Fruit fly (Drosophila melanogaster) whole organism, embryonic: Measurements from ENCODE around the gene Nepl4.
A peak's percentile ranks its signal among the peaks of the same experiment; 100 is the strongest.

Experiments
- Ada2b ChIP-seq: fragments of 200-800 bp; sonication (Bioruptor generic); IDR thresholded peaks from 2 replicates; pipeline ENCODE4 v1.3.6; 2022; ENCODE audit warnings: missing biosample characterization, missing genetic modification characterization
- Atf6 ChIP-seq: fragments of 200-800 bp; sonication (Bioruptor generic); IDR thresholded peaks from 2 replicates; pipeline ENCODE4 v1.3.6; 2022; ENCODE audit warnings: missing biosample characterization, missing genetic modification characterization
- B-H1 ChIP-seq: fragments of 200-800 bp; sonication (Bioruptor generic); IDR thresholded peaks from 3 replicates; pipeline ENCODE4 v1.3.6; 2022; ENCODE audit warnings: missing biosample characterization, missing genetic modification characterization
- CG10274 ChIP-seq: fragments of 200-800 bp; sonication (Bioruptor generic); optimal IDR thresholded peaks from 3 replicates; lab custom pipeline; 2017; ENCODE audit warnings: missing biosample characterization, mild to moderate bottlenecking, missing genetic modification characterization
- CG10431 ChIP-seq: fragments of 200-800 bp; sonication (Bioruptor generic); optimal IDR thresholded peaks from 3 replicates; lab custom pipeline; 2018; ENCODE audit warnings: missing biosample characterization, mild to moderate bottlenecking, missing genetic modification characterization
- CG13894 ChIP-seq: fragments of 200-800 bp; sonication (Bioruptor generic); optimal IDR thresholded peaks from 3 replicates; lab custom pipeline; 2018; ENCODE audit warnings: missing biosample characterization, mild to moderate bottlenecking, missing genetic modification characterization, moderate library complexity
- CG17802 ChIP-seq: fragments of 200-800 bp; sonication (Bioruptor generic); optimal IDR thresholded peaks from 2 replicates; lab custom pipeline; 2018; ENCODE audit warnings: missing biosample characterization, mild to moderate bottlenecking, missing genetic modification characterization, moderate library complexity
- CG18262 ChIP-seq: fragments of 200-800 bp; optimal IDR thresholded peaks from 3 replicates; lab custom pipeline; 2019; ENCODE audit warnings: missing biosample characterization, mild to moderate bottlenecking, missing genetic modification characterization, moderate library complexity
- CG2120 ChIP-seq: fragments of 200-800 bp; sonication (Bioruptor generic); optimal IDR thresholded peaks from 3 replicates; lab custom pipeline; 2016; ENCODE audit warnings: missing biosample characterization, missing genetic modification characterization
- CG2129 ChIP-seq: fragments of 200-800 bp; sonication (Bioruptor generic); IDR thresholded peaks from 2 replicates; pipeline ENCODE4 v1.3.6; 2022; ENCODE audit warnings: missing biosample characterization, missing genetic modification characterization; ENCODE audit not compliant: partially characterized antibody
- CG30403 ChIP-seq: fragments of 200-800 bp; sonication (Bioruptor generic); optimal IDR thresholded peaks from 3 replicates; lab custom pipeline; 2016; ENCODE audit warnings: missing biosample characterization, missing genetic modification characterization
- CG3065 ChIP-seq: fragments of 200-800 bp; sonication (Bioruptor generic); optimal IDR thresholded peaks from 2 replicates; lab custom pipeline; 2016; ENCODE audit warnings: missing biosample characterization, missing genetic modification characterization
- CG32772 ChIP-seq: fragments of 200-800 bp; sonication (Bioruptor generic); IDR thresholded peaks from 2 replicates; pipeline ENCODE4 v1.3.6; 2022; ENCODE audit warnings: missing biosample characterization, missing genetic modification characterization
- CG4854 ChIP-seq: fragments of 200-800 bp; sonication (Bioruptor generic); optimal IDR thresholded peaks from 2 replicates; lab custom pipeline; 2016; ENCODE audit warnings: missing biosample characterization, missing genetic modification characterization, inconsistent platforms
- CG5953 ChIP-seq: fragments of 200-800 bp; sonication (Bioruptor generic); IDR thresholded peaks from 2 replicates; pipeline ENCODE4 v1.3.6; 2022; ENCODE audit warnings: missing biosample characterization, missing genetic modification characterization
- CG7745 ChIP-seq: fragments of 200-800 bp; sonication (Bioruptor generic); optimal IDR thresholded peaks from 2 replicates; lab custom pipeline; 2018; ENCODE audit warnings: missing biosample characterization, mild to moderate bottlenecking, missing genetic modification characterization, moderate library complexity
- CG8765 ChIP-seq: fragments of 200-800 bp; sonication (Bioruptor generic); IDR thresholded peaks from 2 replicates; pipeline ENCODE4 v1.3.6; 2022; ENCODE audit warnings: missing biosample characterization, missing genetic modification characterization
- CG9437 ChIP-seq: fragments of 200-800 bp; sonication (Bioruptor generic); optimal IDR thresholded peaks from 2 replicates; lab custom pipeline; 2018; ENCODE audit warnings: missing biosample characterization, mild to moderate bottlenecking, missing genetic modification characterization
- CG9932 ChIP-seq: fragments of 200-800 bp; sonication (Bioruptor generic); IDR thresholded peaks from 2 replicates; pipeline ENCODE4 v1.3.6; 2022; ENCODE audit warnings: missing biosample characterization, missing genetic modification characterization
- Chrac-16 ChIP-seq: fragments of 200-800 bp; sonication (Bioruptor generic); optimal IDR thresholded peaks from 3 replicates; lab custom pipeline; 2016; ENCODE audit warnings: missing biosample characterization, missing genetic modification characterization
- Dip3 ChIP-seq: fragments of 200-800 bp; sonication (Bioruptor generic); optimal IDR thresholded peaks from 3 replicates; lab custom pipeline; 2016; ENCODE audit warnings: missing biosample characterization, missing genetic modification characterization
- Dp ChIP-seq: fragments of 200-800 bp; sonication (Bioruptor generic); optimal IDR thresholded peaks from 2 replicates; lab custom pipeline; 2018; ENCODE audit warnings: missing biosample characterization, mild to moderate bottlenecking, missing genetic modification characterization, moderate library complexity
- Fer1 ChIP-seq: fragments of 200-800 bp; sonication (Bioruptor generic); optimal IDR thresholded peaks from 2 replicates; lab custom pipeline; 2017; ENCODE audit warnings: missing biosample characterization, mild to moderate bottlenecking, missing genetic modification characterization
- HmgD ChIP-seq: fragments of 200-800 bp; sonication (Bioruptor generic); optimal IDR thresholded peaks from 3 replicates; lab custom pipeline; 2016; ENCODE audit warnings: missing biosample characterization, missing genetic modification characterization
- Hr78 ChIP-seq, 2 experiments: fragments of 200-800 bp in 1 of 2; fragments of >200 bp in 1 of 2; sonication (Bioruptor generic) in 1 of 2; optimal IDR thresholded peaks; 2 replicates each; lab custom pipeline; 2017 to 2019; ENCODE audit warnings: missing biosample characterization in 2 of 2, missing genetic modification characterization in 2 of 2, mild to moderate bottlenecking in 1 of 2, moderate library complexity in 1 of 2
- Lim3 ChIP-seq: fragments of 200-800 bp; sonication (Bioruptor generic); IDR thresholded peaks from 2 replicates; pipeline ENCODE4 v1.3.6; 2022; ENCODE audit warnings: missing biosample characterization, missing genetic modification characterization
- Meics ChIP-seq: fragments of 200-800 bp; sonication (Bioruptor generic); optimal IDR thresholded peaks from 2 replicates; lab custom pipeline; 2017; ENCODE audit warnings: missing biosample characterization, mild to moderate bottlenecking, missing genetic modification characterization
- NK7.1 ChIP-seq: fragments of 200-800 bp; sonication (Bioruptor generic); optimal IDR thresholded peaks from 3 replicates; lab custom pipeline; 2016; ENCODE audit warnings: missing biosample characterization, missing genetic modification characterization
- Poxn ChIP-seq: fragments of 200-800 bp; sonication (Bioruptor generic); IDR thresholded peaks from 2 replicates; pipeline ENCODE4 v1.3.6; 2022; ENCODE audit warnings: missing biosample characterization, missing genetic modification characterization
- Scr ChIP-seq: fragments of 200-800 bp; sonication (Bioruptor generic); IDR thresholded peaks from 2 replicates; pipeline ENCODE4 v1.3.6; 2022; ENCODE audit warnings: missing biosample characterization, missing genetic modification characterization; ENCODE audit not compliant: partially characterized antibody
- Sry-δ ChIP-seq: fragments of 200-800 bp; sonication (Bioruptor generic); optimal IDR thresholded peaks from 2 replicates; lab custom pipeline; 2016; ENCODE audit warnings: missing biosample characterization, missing genetic modification characterization
- aop ChIP-seq: fragments of 200-800 bp; sonication (Bioruptor generic); IDR thresholded peaks from 2 replicates; pipeline ENCODE4 v1.3.6; 2022; ENCODE audit warnings: missing biosample characterization, missing genetic modification characterization
- chinmo ChIP-seq: fragments of 200-800 bp; sonication (Bioruptor generic); IDR thresholded peaks from 4 replicates; pipeline ENCODE4 v1.3.6; 2022; ENCODE audit warnings: missing biosample characterization, missing genetic modification characterization; ENCODE audit not compliant: partially characterized antibody
- croc ChIP-seq: fragments of 200-800 bp; sonication (Bioruptor generic); conservative IDR thresholded peaks from 3 replicates; pipeline ENCODE4 v1.3.6; 2022; ENCODE audit warnings: missing biosample characterization, missing genetic modification characterization
- gsb ChIP-seq: fragments of 200-800 bp; sonication (Bioruptor generic); IDR thresholded peaks from 2 replicates; pipeline ENCODE4 v1.3.6; 2022; ENCODE audit warnings: missing biosample characterization, missing genetic modification characterization
- jumu ChIP-seq: fragments of 200-800 bp; sonication (Bioruptor generic); optimal IDR thresholded peaks from 3 replicates; lab custom pipeline; 2016; ENCODE audit warnings: missing biosample characterization, missing genetic modification characterization
- ken ChIP-seq: fragments of 200-800 bp; sonication (Bioruptor generic); IDR thresholded peaks from 3 replicates; pipeline ENCODE4 v1.3.6; 2022; ENCODE audit warnings: missing biosample characterization, missing genetic modification characterization
- lilli ChIP-seq: fragments of 200-800 bp; sonication (Bioruptor generic); optimal IDR thresholded peaks from 3 replicates; lab custom pipeline; 2016; ENCODE audit warnings: missing biosample characterization, missing genetic modification characterization
- oc ChIP-seq: fragments of 200-800 bp; sonication (Bioruptor generic); optimal IDR thresholded peaks from 2 replicates; lab custom pipeline; 2018; ENCODE audit warnings: missing biosample characterization, mild to moderate bottlenecking, missing genetic modification characterization, moderate library complexity
- pho ChIP-seq: fragments of 200-800 bp; sonication (Bioruptor generic); optimal IDR thresholded peaks from 2 replicates; lab custom pipeline; 2016; ENCODE audit warnings: missing biosample characterization, missing genetic modification characterization
- pros ChIP-seq: fragments of 200-800 bp; sonication (Bioruptor generic); optimal IDR thresholded peaks from 3 replicates; lab custom pipeline; 2019; ENCODE audit warnings: missing biosample characterization, mild to moderate bottlenecking, missing genetic modification characterization, moderate library complexity
- ranshi ChIP-seq: fragments of 200-800 bp; sonication (Bioruptor generic); IDR thresholded peaks from 2 replicates; pipeline ENCODE4 v1.3.6; 2022; ENCODE audit warnings: missing biosample characterization, missing genetic modification characterization
- sd ChIP-seq: fragments of 200-800 bp; sonication (Bioruptor generic); optimal IDR thresholded peaks from 3 replicates; lab custom pipeline; 2018; ENCODE audit warnings: missing biosample characterization, mild to moderate bottlenecking, missing genetic modification characterization, moderate library complexity
- sens-2 ChIP-seq: fragments of 200-800 bp; sonication (Bioruptor generic); IDR thresholded peaks from 2 replicates; pipeline ENCODE4 v1.3.6; 2022; ENCODE audit warnings: missing biosample characterization, missing genetic modification characterization
- sisA ChIP-seq: fragments of 200-800 bp; sonication (Bioruptor generic); IDR thresholded peaks from 2 replicates; pipeline ENCODE4 v1.3.6; 2022; ENCODE audit warnings: missing biosample characterization, missing genetic modification characterization
- tap ChIP-seq: fragments of 200-800 bp; optimal IDR thresholded peaks from 3 replicates; lab custom pipeline; 2019; ENCODE audit warnings: missing biosample characterization, mild to moderate bottlenecking, missing genetic modification characterization, moderate library complexity
- tio ChIP-seq: fragments of 200-800 bp; sonication (Bioruptor generic); optimal IDR thresholded peaks from 2 replicates; lab custom pipeline; 2017; ENCODE audit warnings: missing biosample characterization, missing genetic modification characterization, inconsistent platforms
- yki ChIP-seq: fragments of >200 bp; optimal IDR thresholded peaks from 3 replicates; lab custom pipeline; 2018

Nepl4 gene

dm6 chr2L:6339010-6339897 is 28.4 kb upstream of the Nepl4 start (continued):
- TF ChIP-seq CG2120 (peak; percentile 71), tio (GFP tag; lab: Kevin White, UChicago) (no peak), Atf6 (peak; percentile 30; the same call in 1 of the 2 replicates), CG9437 (GFP tag; lab: Kevin White, UChicago) (peak; percentile 45), CG9932 (GFP tag; lab: Robert Waterston, UW) (peak; percentile 37; the same call in 1 of the 2 replicates), lilli (peak; percentile 46), Lim3 (GFP tag; lab: Robert Waterston, UW) (no peak), gsb (GFP tag; lab: Robert Waterston, UW) (no peak), Meics (GFP tag; lab: Kevin White, UChicago) (peak; percentile 47), Fer1 (GFP tag; lab: Kevin White, UChicago) (peak; percentile 14), HmgD (GFP tag; lab: Kevin White, UChicago) (no peak), sd (tag; lab: Kevin White, UChicago) (no peak), Dp (no peak), yki (no peak), croc (GFP tag; lab: Robert Waterston, UW) (0 out of 3 replicates have a peak, but pooled peaks have one; percentile 15), Ada2b (peak; percentile 25; the same call in 1 of the 2 replicates), chinmo (GFP tag; lab: Robert Waterston, UW) (peak; percentile 93), CG18262 (tag; lab: Kevin White, UChicago) (peak; percentile 0), CG5953 (no peak; the same call in 1 of the 2 replicates), CG32772 (GFP tag; lab: Robert Waterston, UW) (0 out of 2 replicates have a peak, but pooled peaks have one; percentile 8), tap (tag; lab: Kevin White, UChicago) (peak; percentile 20), CG4854 (GFP tag; lab: Kevin White, UChicago) (no peak), ranshi (no peak), aop (GFP tag; lab: Robert Waterston, UW) (no peak), CG17802 (tag; lab: Kevin White, UChicago) (peak; percentile 6), Chrac-16 (GFP tag; lab: Kevin White, UChicago) (peak; percentile 18), pho (GFP tag; lab: Kevin White, UChicago) (peak; percentile 16)
- TF ChIP-seq, all 482 proteins: peak for 220

DNA sequence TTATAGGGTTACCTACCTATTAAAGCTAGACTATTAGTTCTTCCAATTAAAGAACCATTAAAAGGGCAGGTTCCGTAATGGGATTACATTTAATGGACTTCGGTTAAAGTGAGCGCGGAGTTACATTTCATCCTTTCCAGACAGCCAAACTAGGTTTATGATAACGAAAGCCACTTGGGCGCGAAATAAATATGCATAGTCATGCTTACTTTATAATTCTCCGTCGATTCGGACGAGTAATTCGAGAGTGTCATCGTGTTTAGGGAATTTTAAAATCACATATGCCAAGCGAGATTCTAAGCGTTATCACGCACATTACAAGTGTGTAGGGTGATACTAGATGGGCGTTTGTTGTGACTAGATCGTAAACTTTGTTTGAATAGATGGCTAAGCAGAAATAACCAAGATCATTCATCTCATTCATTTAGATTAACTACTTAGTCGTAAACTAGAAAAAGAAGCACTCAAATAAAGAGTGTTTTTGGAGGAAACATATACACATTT is 27.4 kb upstream of the Nepl4 start:
- TF ChIP-seq oc (no peak), CG10274 (GFP tag; lab: Kevin White, UChicago) (peak; percentile 24), CG2120 (no peak), Scr (GFP tag; lab: Robert Waterston, UW) (no peak), CG10431 (no peak), CG8765 (GFP tag; lab: Robert Waterston, UW) (no peak)
- TF ChIP-seq, all 482 proteins: peak for 1

DNA sequence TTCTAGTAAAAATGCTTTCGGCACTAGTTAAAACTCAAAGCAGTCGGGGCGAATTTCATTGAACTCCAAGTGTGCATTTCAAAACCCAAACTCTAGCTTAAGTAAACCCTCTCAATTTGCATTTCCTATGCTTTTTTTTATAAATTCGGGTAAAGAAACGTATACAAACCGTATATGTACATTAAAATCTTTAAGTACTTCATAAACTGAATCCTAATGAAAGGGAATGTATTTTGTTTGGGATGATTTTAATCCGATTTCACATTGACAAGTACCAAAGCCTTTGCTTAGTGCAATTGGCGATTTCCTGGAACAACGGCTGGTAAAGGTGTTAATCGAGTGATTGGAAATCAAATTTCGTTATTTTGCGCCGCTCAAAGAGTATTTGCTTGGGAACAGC is 26.4 kb upstream of the Nepl4 start:
- TF ChIP-seq CG13894 (tag; lab: Kevin White, UChicago) = no peak
- no peak for TF ChIP-seq CG2129 (GFP tag; lab: Robert Waterston, UW)
- no peak for TF ChIP-seq CG7745 (tag; lab: Kevin White, UChicago)
- no peak for TF ChIP-seq Poxn
- TF ChIP-seq Hr78 (GFP tag; optimal IDR thresholded peaks at IDR 0.05; lab: Kevin White, UChicago) = no peak
- no peak for TF ChIP-seq Sry-δ (GFP tag; lab: Kevin White, UChicago)
- TF ChIP-seq ken (GFP tag; lab: Robert Waterston, UW) = no peak
- TF ChIP-seq CG17802 (tag; lab: Kevin White, UChicago) = no peak
- TF ChIP-seq CG3065 (GFP tag; lab: Kevin White, UChicago) = no peak
- no peak for TF ChIP-seq CG30403 (GFP tag; lab: Kevin White, UChicago)
- no peak for TF ChIP-seq sisA (GFP tag; lab: Robert Waterston, UW)
- TF ChIP-seq sens-2 = no peak
- no peak for TF ChIP-seq NK7.1 (GFP tag; lab: Kevin White, UChicago)
- no peak for TF ChIP-seq B-H1
- TF ChIP-seq jumu (GFP tag; lab: Kevin White, UChicago) = no peak
- no peak for TF ChIP-seq pros (GFP tag; lab: Kevin White, UChicago)
- no peak for TF ChIP-seq Dip3
